Worm (Caenorhabditis elegans) whole organism, L2 larva: ENCODE results near the gene str-60.
"Not testable (repeated sequence)": the region's sequence is repeated elsewhere in the genome, so short reads cannot be mapped to it uniquely, and the experiment has no call there.

ENCODE experiments used
- lin-39 ChIP-seq: fragments of 150-350 bp; optimal IDR thresholded peaks from 2 replicates; lab custom pipeline; 2014; ENCODE audit warnings: missing biosample characterization, missing genetic modification reagents, missing genetic modification characterization
- nhr-21 ChIP-seq: fragments of 150-350 bp; optimal IDR thresholded peaks from 2 replicates; lab custom pipeline; 2014; ENCODE audit warnings: missing biosample characterization, missing genetic modification characterization

ce11 chrV:15850276-15850811 is 47.5 kb upstream of the str-60 start, which contains the start of gene srh-147:
- TF ChIP-seq nhr-21; lin-39 (tag; lab: Kevin White, UChicago): not testable (repeated sequence)
